Worm (Caenorhabditis elegans): ENCODE data around the gene ZC196.8.

The ZC196.8 gene

DNA sequence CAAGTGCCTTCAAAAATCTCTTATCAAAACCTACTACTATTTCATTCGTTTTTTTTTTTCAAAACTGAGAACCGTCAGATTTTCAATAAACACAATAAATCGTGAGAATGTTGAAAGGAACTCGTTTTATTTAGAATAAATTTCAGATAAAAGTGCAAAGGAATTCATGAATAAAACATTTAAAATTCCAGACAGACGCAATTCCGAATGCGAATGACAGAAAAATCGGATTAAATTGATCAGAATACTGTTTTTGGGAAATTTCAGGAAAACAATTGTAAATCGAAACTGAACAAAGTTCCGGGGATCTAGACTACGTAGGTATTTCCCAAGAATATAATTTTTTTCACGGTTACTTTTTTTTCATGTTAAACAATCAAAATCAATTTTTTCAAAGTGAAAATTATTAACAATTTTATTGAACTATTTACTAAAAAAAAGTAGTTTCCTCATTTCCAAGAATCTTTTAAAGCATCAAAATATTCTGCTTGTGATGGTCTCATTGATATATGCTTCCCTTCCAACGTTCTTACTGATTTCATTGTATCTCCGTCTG, 50.4 kb downstream of the ZC196.8 start (continued):
- TF ChIP-seq ctbp-1 (GFP tag; IDR thresholded peaks at IDR 0.05) (no peak), ces-1 (GFP tag; optimal IDR thresholded peaks at IDR 0.05) (no peak), aha-1 (tag) (peak; percentile 52), zip-2 (tag; optimal IDR thresholded peaks at IDR 0.05) (no peak), unc-62 (GFP tag; optimal IDR thresholded peaks at IDR 0.05 in 1 of 2) (peak in 1 of 2 experiments; percentile 32), unc-62 (tag; optimal IDR thresholded peaks at IDR 0.05) (no peak), dmd-8 (GFP tag; IDR thresholded peaks at IDR 0.05) (no peak), zip-11 (GFP tag; IDR thresholded peaks at IDR 0.05) (no peak), D1046.2 (GFP tag; IDR thresholded peaks at IDR 0.05) (no peak)

Measured in whole organism, L4 larva.